Fruit fly (Drosophila melanogaster) whole organism, embryonic: ENCODE measurements around the gene CG33235.

Experiments used
- Bgb ChIP-seq: fragments of 200-800 bp; sonication (Bioruptor generic); IDR thresholded peaks from 2 replicates; pipeline ENCODE4 v1.3.6; 2022; ENCODE audit warnings: missing biosample characterization, missing genetic modification characterization; ENCODE audit not compliant: partially characterized antibody
- Blimp-1 ChIP-seq: fragments of 200-800 bp; sonication (Bioruptor generic); optimal IDR thresholded peaks from 3 replicates; lab custom pipeline; 2018; ENCODE audit warnings: missing biosample characterization, missing genetic modification characterization, mild to moderate bottlenecking, moderate library complexity, missing genetic modification reagents
- CG10147 ChIP-seq: fragments of 200-800 bp; sonication (Bioruptor generic); optimal IDR thresholded peaks from 2 replicates; lab custom pipeline; 2019; ENCODE audit warnings: missing biosample characterization, mild to moderate bottlenecking, missing genetic modification characterization, moderate library complexity
- CG10462 ChIP-seq: fragments of 200-800 bp; sonication (Bioruptor generic); optimal IDR thresholded peaks from 2 replicates; lab custom pipeline; 2016; ENCODE audit warnings: missing biosample characterization, missing genetic modification characterization
- CG10979 ChIP-seq: fragments of 200-800 bp; sonication (Bioruptor generic); optimal IDR thresholded peaks from 2 replicates; lab custom pipeline; 2018; ENCODE audit warnings: missing biosample characterization, mild to moderate bottlenecking, missing genetic modification characterization, moderate library complexity
- CG11695 ChIP-seq: fragments of 200-800 bp; sonication (Bioruptor generic); IDR thresholded peaks from 3 replicates; pipeline ENCODE4 v1.3.6; 2022; ENCODE audit warnings: missing biosample characterization, missing genetic modification characterization
- CG11723 ChIP-seq: fragments of 200-800 bp; sonication (Bioruptor generic); optimal IDR thresholded peaks from 2 replicates; lab custom pipeline; 2017; ENCODE audit warnings: missing biosample characterization, mild to moderate bottlenecking, missing genetic modification characterization
- CG12659 ChIP-seq: fragments of 200-800 bp; sonication (Bioruptor generic); optimal IDR thresholded peaks from 3 replicates; lab custom pipeline; 2017; ENCODE audit warnings: mild to moderate bottlenecking, missing biosample characterization, missing genetic modification reagents, missing genetic modification characterization
- CG13296 ChIP-seq: fragments of 200-800 bp; sonication (Bioruptor generic); optimal IDR thresholded peaks from 3 replicates; lab custom pipeline; 2018; ENCODE audit warnings: missing biosample characterization, mild to moderate bottlenecking, missing genetic modification characterization
- CG14014 ChIP-seq: fragments of 200-800 bp; sonication (Bioruptor generic); IDR thresholded peaks from 2 replicates; pipeline ENCODE4 v1.3.6; 2022; ENCODE audit warnings: missing biosample characterization, missing genetic modification characterization
- CG14965 ChIP-seq: fragments of 200-800 bp; sonication (Bioruptor generic); optimal IDR thresholded peaks from 2 replicates; lab custom pipeline; 2016; ENCODE audit warnings: missing biosample characterization, missing genetic modification characterization, borderline replicate concordance
- CG15073 ChIP-seq: fragments of 200-800 bp; sonication (Bioruptor generic); optimal IDR thresholded peaks from 2 replicates; lab custom pipeline; 2016; ENCODE audit warnings: missing biosample characterization, missing genetic modification characterization
- CG2116 ChIP-seq: fragments of 200-800 bp; sonication (Bioruptor generic); optimal IDR thresholded peaks from 3 replicates; lab custom pipeline; 2018; ENCODE audit warnings: missing biosample characterization, mild to moderate bottlenecking, missing genetic modification characterization
- CG2120 ChIP-seq: fragments of 200-800 bp; sonication (Bioruptor generic); optimal IDR thresholded peaks from 3 replicates; lab custom pipeline; 2016; ENCODE audit warnings: missing biosample characterization, missing genetic modification characterization
- CG2875 ChIP-seq: fragments of 200-800 bp; sonication (Bioruptor generic); optimal IDR thresholded peaks from 2 replicates; lab custom pipeline; 2017; ENCODE audit warnings: missing biosample characterization, mild to moderate bottlenecking, missing genetic modification characterization, missing genetic modification reagents
- CG43689 ChIP-seq: fragments of 200-800 bp; sonication (Bioruptor generic); IDR thresholded peaks from 2 replicates; pipeline ENCODE4 v1.3.6; 2022; ENCODE audit warnings: missing biosample characterization, missing genetic modification characterization
- CG4730 ChIP-seq: fragments of 200-800 bp; sonication (Bioruptor generic); IDR thresholded peaks from 2 replicates; pipeline ENCODE4 v1.3.6; 2022; ENCODE audit warnings: missing biosample characterization, missing genetic modification characterization
- CG6254 ChIP-seq: fragments of 200-800 bp; sonication (Bioruptor generic); optimal IDR thresholded peaks from 3 replicates; lab custom pipeline; 2017; ENCODE audit warnings: mild to moderate bottlenecking, missing biosample characterization, missing genetic modification reagents, missing genetic modification characterization
- CG8924 ChIP-seq: fragments of 200-800 bp; optimal IDR thresholded peaks from 3 replicates; lab custom pipeline; 2019; ENCODE audit warnings: missing biosample characterization, mild to moderate bottlenecking, missing genetic modification characterization, moderate library complexity
- CG9609 ChIP-seq: fragments of 200-800 bp; sonication (Bioruptor generic); optimal IDR thresholded peaks from 3 replicates; lab custom pipeline; 2016; ENCODE audit warnings: missing biosample characterization, missing genetic modification characterization
- CTCF ChIP-seq: fragments of 200-800 bp; sonication (Bioruptor generic); optimal IDR thresholded peaks from 2 replicates; lab custom pipeline; 2017; ENCODE audit warnings: missing biosample characterization, mild to moderate bottlenecking, missing genetic modification characterization, moderate library complexity
- Dbx ChIP-seq: fragments of 200-800 bp; sonication (Bioruptor generic); IDR thresholded peaks from 3 replicates; pipeline ENCODE4 v1.3.6; 2022; ENCODE audit warnings: missing biosample characterization, missing genetic modification characterization
- Dek ChIP-seq: fragments of 200-800 bp; sonication (Bioruptor generic); optimal IDR thresholded peaks from 3 replicates; lab custom pipeline; 2019; ENCODE audit warnings: missing biosample characterization, mild to moderate bottlenecking, missing genetic modification characterization, moderate library complexity
- Dll ChIP-seq: fragments of 200-800 bp; sonication (Bioruptor generic); IDR thresholded peaks from 4 replicates; pipeline ENCODE4 v1.3.6; 2022; ENCODE audit warnings: missing biosample characterization, missing genetic modification characterization; ENCODE audit not compliant: partially characterized antibody
- Doc2 ChIP-seq: fragments of 200-800 bp; sonication (Bioruptor generic); IDR thresholded peaks from 2 replicates; pipeline ENCODE4 v1.3.6; 2022; ENCODE audit warnings: missing biosample characterization, missing genetic modification characterization
- Dref ChIP-seq: fragments of 200-800 bp; sonication (Bioruptor generic); IDR thresholded peaks from 2 replicates; pipeline ENCODE4 v1.3.6; 2022; ENCODE audit warnings: missing biosample characterization, missing genetic modification characterization
- Fer2 ChIP-seq: fragments of 200-800 bp; sonication (Bioruptor generic); optimal IDR thresholded peaks from 2 replicates; lab custom pipeline; 2018; ENCODE audit warnings: missing biosample characterization, mild to moderate bottlenecking, missing genetic modification characterization, moderate library complexity
- Hmx ChIP-seq: fragments of 200-800 bp; sonication (Bioruptor generic); optimal IDR thresholded peaks from 2 replicates; lab custom pipeline; 2016; ENCODE audit warnings: missing biosample characterization, missing genetic modification characterization
- Jarid2 ChIP-seq: fragments of 200-800 bp; sonication (Bioruptor generic); optimal IDR thresholded peaks from 3 replicates; lab custom pipeline; 2017; ENCODE audit warnings: mild to moderate bottlenecking, missing biosample characterization, missing genetic modification reagents, missing genetic modification characterization
- Mes4 ChIP-seq: fragments of 200-800 bp; sonication (Bioruptor generic); optimal IDR thresholded peaks from 2 replicates; lab custom pipeline; 2016; ENCODE audit warnings: missing biosample characterization, missing genetic modification characterization
- Oaz ChIP-seq: fragments of 200-800 bp; sonication (Bioruptor generic); IDR thresholded peaks from 2 replicates; pipeline ENCODE4 v1.3.6; 2022; ENCODE audit warnings: missing biosample characterization, missing genetic modification characterization
- Ravus ChIP-seq: fragments of 200-800 bp; sonication (Bioruptor generic); IDR thresholded peaks from 2 replicates; pipeline ENCODE4 v1.3.6; 2022; ENCODE audit warnings: missing biosample characterization, missing genetic modification characterization
- ac ChIP-seq: fragments of 200-800 bp; sonication (Bioruptor generic); optimal IDR thresholded peaks from 3 replicates; lab custom pipeline; 2017; ENCODE audit warnings: missing biosample characterization, mild to moderate bottlenecking, missing genetic modification characterization
- al ChIP-seq: fragments of 200-800 bp; sonication (Bioruptor generic); IDR thresholded peaks from 2 replicates; pipeline ENCODE4 v1.3.6; 2022; ENCODE audit warnings: missing biosample characterization, missing genetic modification characterization
- bab2 ChIP-seq: fragments of 200-800 bp; sonication (Bioruptor generic); optimal IDR thresholded peaks from 2 replicates; lab custom pipeline; 2016; ENCODE audit warnings: missing biosample characterization, missing genetic modification characterization
- cg ChIP-seq: fragments of 200-800 bp; sonication (Bioruptor generic); optimal IDR thresholded peaks from 3 replicates; lab custom pipeline; 2019; ENCODE audit warnings: missing biosample characterization, mild to moderate bottlenecking, missing genetic modification characterization, moderate library complexity
- corto ChIP-seq: fragments of 200-800 bp; sonication (Bioruptor generic); optimal IDR thresholded peaks from 2 replicates; lab custom pipeline; 2016; ENCODE audit warnings: missing biosample characterization, mild to moderate bottlenecking, missing genetic modification characterization, moderate library complexity
- en ChIP-seq: fragments of 200-800 bp; sonication (Bioruptor generic); optimal IDR thresholded peaks from 2 replicates; lab custom pipeline; 2016; ENCODE audit warnings: missing biosample characterization, missing genetic modification characterization
- eve ChIP-seq, 2 experiments: fragments of >200 bp; optimal IDR thresholded peaks; 2 replicates each; lab custom pipeline; 2017; ENCODE audit warnings: missing biosample characterization in 2 of 2, missing genetic modification characterization in 2 of 2
- exex ChIP-seq: fragments of 200-800 bp; sonication (Bioruptor generic); optimal IDR thresholded peaks from 4 replicates; lab custom pipeline; 2018; ENCODE audit warnings: missing biosample characterization, mild to moderate bottlenecking, missing genetic modification characterization, moderate library complexity
- fru ChIP-seq: fragments of >200 bp; optimal IDR thresholded peaks from 2 replicates; lab custom pipeline; 2017
- kay ChIP-seq: fragments of 200-800 bp; sonication (Bioruptor generic); optimal IDR thresholded peaks from 2 replicates; lab custom pipeline; 2016; ENCODE audit warnings: missing biosample characterization, missing genetic modification characterization
- nau ChIP-seq: fragments of 200-800 bp; sonication (Bioruptor generic); optimal IDR thresholded peaks from 3 replicates; lab custom pipeline; 2017; ENCODE audit warnings: missing biosample characterization, mild to moderate bottlenecking, missing genetic modification characterization, missing genetic modification reagents
- pb ChIP-seq: fragments of 200-800 bp; sonication (Bioruptor generic); optimal IDR thresholded peaks from 3 replicates; lab custom pipeline; 2016; ENCODE audit warnings: missing biosample characterization, missing genetic modification characterization
- psq ChIP-seq: fragments of 200-800 bp; sonication (Bioruptor generic); optimal IDR thresholded peaks from 2 replicates; lab custom pipeline; 2017; ENCODE audit warnings: missing biosample characterization, missing genetic modification characterization
- pum ChIP-seq: fragments of 200-800 bp; sonication (Bioruptor generic); optimal IDR thresholded peaks from 2 replicates; lab custom pipeline; 2016; ENCODE audit warnings: missing biosample characterization, missing genetic modification characterization
- ro ChIP-seq: fragments of 200-800 bp; sonication (Bioruptor generic); IDR thresholded peaks from 2 replicates; pipeline ENCODE4 v1.3.6; 2022; ENCODE audit warnings: missing biosample characterization, missing genetic modification characterization
- run ChIP-seq: fragments of 200-800 bp; sonication (Bioruptor generic); optimal IDR thresholded peaks from 3 replicates; lab custom pipeline; 2018; ENCODE audit warnings: missing biosample characterization, mild to moderate bottlenecking, missing genetic modification characterization
- sim ChIP-seq: fragments of 200-800 bp; sonication (Bioruptor generic); IDR thresholded peaks from 2 replicates; pipeline ENCODE4 v1.3.6; 2022; ENCODE audit warnings: missing biosample characterization, missing genetic modification characterization
- sob ChIP-seq: fragments of 200-800 bp; sonication (Bioruptor generic); IDR thresholded peaks from 2 replicates; pipeline ENCODE4 v1.3.6; 2022; ENCODE audit warnings: missing biosample characterization, missing genetic modification characterization
- tgo ChIP-seq: fragments of 200-800 bp; sonication (Bioruptor generic); IDR thresholded peaks from 3 replicates; pipeline ENCODE4 v1.3.6; 2022; ENCODE audit warnings: missing biosample characterization, missing genetic modification characterization
- unpg ChIP-seq: fragments of 200-800 bp; sonication (Bioruptor generic); optimal IDR thresholded peaks from 3 replicates; lab custom pipeline; 2018; ENCODE audit warnings: missing biosample characterization, mild to moderate bottlenecking, missing genetic modification characterization, moderate library complexity
- wor ChIP-seq: fragments of 200-800 bp; sonication (Bioruptor generic); IDR thresholded peaks from 2 replicates; pipeline ENCODE4 v1.3.6; 2022; ENCODE audit warnings: missing biosample characterization, missing genetic modification characterization

Gene CG33235

DNA sequence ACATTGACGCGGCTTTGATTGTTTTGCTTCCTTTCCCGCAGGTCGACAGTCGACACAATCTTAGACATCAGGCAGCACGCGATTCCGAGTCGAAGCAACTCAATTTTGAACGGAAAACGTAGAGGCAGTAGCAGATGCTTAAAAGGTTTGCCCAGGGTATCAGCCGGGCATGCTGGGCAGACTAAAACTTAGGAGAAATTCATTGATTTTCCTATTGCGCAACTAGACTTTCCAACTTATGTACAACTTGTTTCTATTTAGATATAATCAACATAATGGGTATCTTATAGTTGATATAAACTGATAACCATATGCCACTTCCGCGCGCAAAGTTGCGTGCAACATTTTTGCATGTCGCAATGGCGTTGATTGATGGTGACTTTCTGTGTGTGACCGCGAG lies 24.6 kb downstream of the CG33235 start (continued):
- no peak for TF ChIP-seq nau (GFP tag; lab: Kevin White, UChicago)
- TF ChIP-seq CG11695 (GFP tag; lab: Robert Waterston, UW) = no peak
- no peak for TF ChIP-seq Doc2 (GFP tag; lab: Robert Waterston, UW)
- TF ChIP-seq CG10979 = no peak
- TF ChIP-seq Jarid2 (GFP tag; lab: Kevin White, UChicago) = no peak
- TF ChIP-seq CG10147 (GFP tag; lab: Kevin White, UChicago) = no peak
- TF ChIP-seq exex (tag; lab: Kevin White, UChicago) = no peak
- no peak for TF ChIP-seq pum (GFP tag; lab: Kevin White, UChicago)
- TF ChIP-seq Blimp-1 (GFP tag; lab: Kevin White, UChicago) = no peak
- TF ChIP-seq CG15073 = no peak
- TF ChIP-seq CG2875 (GFP tag; lab: Kevin White, UChicago) = no peak
- TF ChIP-seq tgo (GFP tag; lab: Robert Waterston, UW) = peak; percentile 35; the same call in 1 of the 3 replicates
- TF ChIP-seq Ravus (GFP tag; lab: Robert Waterston, UW) = no peak
- no peak for TF ChIP-seq wor (GFP tag; lab: Robert Waterston, UW)
- TF ChIP-seq psq (GFP tag; lab: Kevin White, UChicago) = no peak
- no peak for TF ChIP-seq en (GFP tag; lab: Kevin White, UChicago)
- no peak for TF ChIP-seq CG11723 (GFP tag; lab: Kevin White, UChicago)
- no peak for TF ChIP-seq CG9609
- no peak for TF ChIP-seq corto (GFP tag; lab: Kevin White, UChicago)
- no peak for TF ChIP-seq CG13296 (GFP tag; lab: Kevin White, UChicago)
- TF ChIP-seq Fer2 (tag; lab: Kevin White, UChicago) = no peak
- TF ChIP-seq ac = no peak
- TF ChIP-seq Dek (tag; lab: Kevin White, UChicago) = no peak
- no peak for TF ChIP-seq bab2 (GFP tag; lab: Kevin White, UChicago)
- TF ChIP-seq CTCF (GFP tag; lab: Kevin White, UChicago) = no peak
- TF ChIP-seq CG12659 (GFP tag; lab: Kevin White, UChicago) = no peak
- no peak for TF ChIP-seq CG14965 (GFP tag; lab: Kevin White, UChicago)
- no peak for TF ChIP-seq Bgb
- TF ChIP-seq Dll (GFP tag; lab: Robert Waterston, UW) = no peak
- TF ChIP-seq CG2116 (GFP tag; lab: Kevin White, UChicago) = no peak
- TF ChIP-seq CG43689 (GFP tag; lab: Robert Waterston, UW) = no peak
- TF ChIP-seq al = no peak
- no peak for TF ChIP-seq Mes4 (GFP tag; lab: Kevin White, UChicago)
- TF ChIP-seq CG6254 = no peak
- TF ChIP-seq CG4730 (GFP tag; lab: Robert Waterston, UW) = no peak
- TF ChIP-seq CG14014 (GFP tag; lab: Robert Waterston, UW) = 0 out of 2 replicates have a peak, but pooled peaks have one; percentile 32
- no peak for TF ChIP-seq CG8924 (tag; lab: Kevin White, UChicago)
- no peak for TF ChIP-seq Dbx
- TF ChIP-seq CG10462 (GFP tag; lab: Kevin White, UChicago) = no peak
- TF ChIP-seq unpg (GFP tag; lab: Kevin White, UChicago) = no peak
- TF ChIP-seq cg (GFP tag; lab: Kevin White, UChicago) = no peak
- no peak for TF ChIP-seq Oaz (GFP tag; lab: Robert Waterston, UW)
- no peak for TF ChIP-seq ro (GFP tag; lab: Robert Waterston, UW)
- TF ChIP-seq sim (GFP tag; lab: Robert Waterston, UW) = no peak
- no peak for TF ChIP-seq Dref (GFP tag; lab: Robert Waterston, UW)
- TF ChIP-seq eve (GFP tag; optimal IDR thresholded peaks at IDR 0.05; lab: Kevin White, UChicago) = no peak
- no peak for TF ChIP-seq kay (GFP tag; lab: Kevin White, UChicago)
- no peak for TF ChIP-seq Hmx
- TF ChIP-seq CG2120 (GFP tag; lab: Kevin White, UChicago) = peak; percentile 29
- no peak for TF ChIP-seq run (tag; lab: Kevin White, UChicago)
- no peak for TF ChIP-seq fru (lab: Kevin White, UChicago)
- TF ChIP-seq pb (GFP tag; lab: Kevin White, UChicago) = no peak
- no peak for TF ChIP-seq sob
